Worm (Caenorhabditis elegans): ENCODE results near the gene smu-2.

ce11 chrII:3515384-3516053 lies 33.3 kb downstream of the smu-2 start, which contains the start of the genes Y49F6B.14 and clec-125:
- TF ChIP-seq alr-1 (tag; optimal IDR thresholded peaks at IDR 0.05; ENCODE audit: borderline replicate concordance) (no peak), nhr-11 (tag; optimal IDR thresholded peaks at IDR 0.05) (no peak), pax-3 (tag; optimal IDR thresholded peaks at IDR 0.05) (no peak), fkh-4 (tag; optimal IDR thresholded peaks at IDR 0.05; ENCODE audit: borderline replicate concordance) (no peak), lin-39 (tag; optimal IDR thresholded peaks at IDR 0.05) (no peak), C04F5.9 (tag; optimal IDR thresholded peaks at IDR 0.05) (no peak), nhr-77 (tag; optimal IDR thresholded peaks at IDR 0.05) (no peak), nhr-237 (tag; optimal IDR thresholded peaks at IDR 0.05) (no peak), lin-15B (tag; optimal IDR thresholded peaks at IDR 0.05) (no peak), unc-130 (tag; optimal IDR thresholded peaks at IDR 0.05) (no peak), nhr-12 (tag; optimal IDR thresholded peaks at IDR 0.05) (no peak), C34B4.2 (tag; optimal IDR thresholded peaks at IDR 0.05) (no peak), lir-3 (tag; optimal IDR thresholded peaks at IDR 0.05; ENCODE audit: poor library complexity) (no peak), unc-30 (tag; optimal IDR thresholded peaks at IDR 0.05) (no peak)
